Fruit fly (Drosophila melanogaster): Measurements from ENCODE around the gene Srp19.
A peak's percentile ranks its signal among the peaks of the same experiment; 100 is the strongest.

dm6 chr3L:7376151-7376550, 28.3 kb upstream of the Srp19 start:
- TF ChIP-seq dac (GFP tag; optimal IDR thresholded peaks at IDR 0.05): no peak
- no peak for TF ChIP-seq CG3919 (GFP tag; optimal IDR thresholded peaks at IDR 0.05)
- no peak for TF ChIP-seq Lpt (GFP tag; optimal IDR thresholded peaks at IDR 0.05)
- no peak for TF ChIP-seq Eip93F (GFP tag; optimal IDR thresholded peaks at IDR 0.05)
- TF ChIP-seq Sox15 (GFP tag; optimal IDR thresholded peaks at IDR 0.05): no peak
- no peak for TF ChIP-seq topi (GFP tag; optimal IDR thresholded peaks at IDR 0.05)
- TF ChIP-seq CG11762 (GFP tag; optimal IDR thresholded peaks at IDR 0.05; ENCODE audit: insufficient read depth): no peak
- TF ChIP-seq fd85E (GFP tag; optimal IDR thresholded peaks at IDR 0.05): no peak
- no peak for TF ChIP-seq Gug (GFP tag; IDR thresholded peaks at IDR 0.05)
- TF ChIP-seq Smox (GFP tag; optimal IDR thresholded peaks at IDR 0.05): no peak
- TF ChIP-seq svp (GFP tag): peak; percentile 6

All from whole organism, prepupa.